Worm (Caenorhabditis elegans): ENCODE results near the gene ugt-45.

Gene ugt-45

ce11 chrIV:3725845-3726244, 25.1 kb downstream of the ugt-45 start, which contains the start of gene smgl-2 (continued):
- peak; percentile 46; the same call in 1 of the 2 replicates for TF ChIP-seq D2030.7 (GFP tag; IDR thresholded peaks at IDR 0.05)
- TF ChIP-seq efl-1 (GFP tag; optimal IDR thresholded peaks at IDR 0.05): peak; percentile 36
- TF ChIP-seq K11D2.4 (GFP tag; IDR thresholded peaks at IDR 0.05): peak; percentile 52; the same call in 1 of the 2 replicates
- peak; percentile 37; the same call in 1 of the 2 replicates for TF ChIP-seq dox-1 (GFP tag; IDR thresholded peaks at IDR 0.05)
- peak; percentile 63 for TF ChIP-seq lin-40 (tag; optimal IDR thresholded peaks at IDR 0.05)
- peak; percentile 75 for TF ChIP-seq mcd-1 (GFP tag; IDR thresholded peaks at IDR 0.05)
- no peak for TF ChIP-seq Y53F4B.3 (GFP tag; IDR thresholded peaks at IDR 0.05)
- TF ChIP-seq ceh-100 (GFP tag; IDR thresholded peaks at IDR 0.05): no peak
- TF ChIP-seq lin-26 (GFP tag; IDR thresholded peaks at IDR 0.05): no peak
- TF ChIP-seq tbp1 (GFP tag; optimal IDR thresholded peaks at IDR 0.05): peak; percentile 40
- no peak for TF ChIP-seq cebp-1 (GFP tag; IDR thresholded peaks at IDR 0.05)
- TF ChIP-seq cebp-1 (tag; optimal IDR thresholded peaks at IDR 0.05): peak; percentile 37

ce11 chrIV:3725361-3725760, 25.5 kb downstream of the ugt-45 start, which contains the start of gene Y37E11AM.2:
Gene Y37E11AM.2, minus strand, starts transcription at chrIV:3725461.
- no peak for TF ChIP-seq F39B2.1 (GFP tag; IDR thresholded peaks at IDR 0.05)
- TF ChIP-seq zfh-2 (GFP tag; conservative IDR thresholded peaks at IDR 0.05): 0 out of 2 replicates have a peak, but pooled peaks have one; percentile 17

- TF ChIP-seq C06A6.2 (GFP tag; conservative IDR thresholded peaks at IDR 0.05): no peak
- TF ChIP-seq ama-1 (optimal IDR thresholded peaks at IDR 0.05): no peak
- TF ChIP-seq ama-1 (GFP tag; optimal IDR thresholded peaks at IDR 0.05): no peak
- TF ChIP-seq B0261.1 (tag; optimal IDR thresholded peaks at IDR 0.05): no peak
- TF ChIP-seq F10E7.11 (tag; optimal IDR thresholded peaks at IDR 0.05): no peak
- TF ChIP-seq F57C9.4 (tag; optimal IDR thresholded peaks at IDR 0.05): no peak
- no peak for TF ChIP-seq ztf-22 (GFP tag; optimal IDR thresholded peaks at IDR 0.05)
- TF ChIP-seq nhr-80 (tag; optimal IDR thresholded peaks at IDR 0.05): no peak
- TF ChIP-seq Y79H2A.3 (GFP tag; conservative IDR thresholded peaks at IDR 0.05): no peak
- no peak for TF ChIP-seq aptf-3 (GFP tag; IDR thresholded peaks at IDR 0.05)
These were observed 28.2 kb downstream of the ugt-45 start, which contains the start of gene Y37E11AM.4 for ce11 chrIV:3722690-3723089. Gene Y37E11AM.4, minus strand, starts transcription at chrIV:3722790.

ce11 chrIV:3721973-3722372, 28.9 kb downstream of the ugt-45 start:
- TF ChIP-seq rec-8 (tag; optimal IDR thresholded peaks at IDR 0.05): no peak
- no peak for TF ChIP-seq lsy-27 (tag; optimal IDR thresholded peaks at IDR 0.05; ENCODE audit: borderline replicate concordance, insufficient read depth)
- TF ChIP-seq bed-2 (GFP tag; IDR thresholded peaks at IDR 0.05): no peak
- TF ChIP-seq fkh-3 (tag; optimal IDR thresholded peaks at IDR 0.05): no peak
- TF ChIP-seq F33H1.4 (GFP tag; IDR thresholded peaks at IDR 0.05): no peak
- TF ChIP-seq ztf-26 (tag; optimal IDR thresholded peaks at IDR 0.05): no peak
- TF ChIP-seq ztf-25 (GFP tag; IDR thresholded peaks at IDR 0.05): no peak
- TF ChIP-seq hmg-20 (GFP tag; IDR thresholded peaks at IDR 0.05): no peak
- TF ChIP-seq hlh-12 (tag; optimal IDR thresholded peaks at IDR 0.05): no peak

- no peak for TF ChIP-seq egl-44 (GFP tag; IDR thresholded peaks at IDR 0.05)
- TF ChIP-seq lsl-1 (GFP tag; optimal IDR thresholded peaks at IDR 0.05): no peak
- TF ChIP-seq snpc-4 (GFP tag; optimal IDR thresholded peaks at IDR 0.05): no peak
- no peak for TF ChIP-seq snpc-4 (tag; optimal IDR thresholded peaks at IDR 0.05)
- no peak for TF ChIP-seq nhr-80 (tag; optimal IDR thresholded peaks at IDR 0.05)
- no peak for TF ChIP-seq F57A8.1 (GFP tag; optimal IDR thresholded peaks at IDR 0.05)
- no peak for TF ChIP-seq die-1 (tag; optimal IDR thresholded peaks at IDR 0.05)
- no peak for TF ChIP-seq tbx-9 (tag; optimal IDR thresholded peaks at IDR 0.05; ENCODE audit: borderline replicate concordance)
- no peak for TF ChIP-seq ztf-6 (GFP tag; IDR thresholded peaks at IDR 0.05)
- TF ChIP-seq B0019.2 (GFP tag; conservative IDR thresholded peaks at IDR 0.05): no peak
- TF ChIP-seq F37B4.10 (GFP tag; IDR thresholded peaks at IDR 0.05): no peak
- TF ChIP-seq F55B11.4 (tag; optimal IDR thresholded peaks at IDR 0.05; ENCODE audit: borderline replicate concordance, insufficient read depth): no peak
- TF ChIP-seq gei-17 (GFP tag; optimal IDR thresholded peaks at IDR 0.05): no peak
These were observed 30.3 kb downstream of the ugt-45 start for ce11 chrIV:3720644-3721043.
